Fruit fly (Drosophila melanogaster): ENCODE results near the gene CG4073.

CG4073 gene

DNA sequence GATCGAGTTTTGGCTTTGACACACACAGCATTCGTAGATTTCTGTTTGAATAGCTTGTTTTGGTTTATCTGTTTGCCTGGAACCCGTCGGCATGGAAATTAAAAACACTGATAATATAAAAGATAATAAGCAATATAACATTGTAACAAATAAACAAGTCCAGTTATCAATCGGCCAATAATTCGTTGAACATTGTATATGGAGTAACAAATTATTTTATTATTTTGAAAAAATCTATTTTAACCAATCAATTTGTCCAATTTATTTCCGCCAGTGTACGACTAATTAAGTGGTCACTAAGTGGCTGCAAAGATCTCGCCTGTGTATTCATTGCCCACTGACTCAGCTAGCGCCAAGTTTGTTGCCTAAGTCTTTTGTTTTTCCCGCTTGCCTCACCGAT is 25.8 kb upstream of the CG4073 start (continued):
- TF ChIP-seq CG15269 (tag; optimal IDR thresholded peaks at IDR 0.05) (peak; percentile 65), lbe (GFP tag; optimal IDR thresholded peaks at IDR 0.05) (no peak), CG1602 (GFP tag; optimal IDR thresholded peaks at IDR 0.05) (no peak), CG11695 (GFP tag; IDR thresholded peaks at IDR 0.05) (peak; percentile 62; the same call in 1 of the 3 replicates), slbo (GFP tag; IDR thresholded peaks at IDR 0.05) (peak; percentile 81), dm (GFP tag; optimal IDR thresholded peaks at IDR 0.05) (no peak), CG3726 (GFP tag; IDR thresholded peaks at IDR 0.05) (no peak), CG12659 (GFP tag; optimal IDR thresholded peaks at IDR 0.05) (peak; percentile 34), CG4854 (GFP tag; optimal IDR thresholded peaks at IDR 0.05) (peak; percentile 27), PHDP (tag; optimal IDR thresholded peaks at IDR 0.05) (peak; percentile 60), tio (GFP tag; optimal IDR thresholded peaks at IDR 0.05) (peak; percentile 21), Asciz (GFP tag; optimal IDR thresholded peaks at IDR 0.05) (no peak), CG8290 (GFP tag; optimal IDR thresholded peaks at IDR 0.05) (no peak), CG8290 (tag; optimal IDR thresholded peaks at IDR 0.05) (peak in 1 of 2 experiments; percentile 43), seq (GFP tag; IDR thresholded peaks at IDR 0.05) (no peak), sna (GFP tag; IDR thresholded peaks at IDR 0.05; ENCODE audit: partially characterized antibody) (no peak), CG6689 (GFP tag; IDR thresholded peaks at IDR 0.05) (peak; percentile 59), sd (tag; optimal IDR thresholded peaks at IDR 0.05) (peak; percentile 31), so (GFP tag; IDR thresholded peaks at IDR 0.05) (peak; percentile 18; the same call in 1 of the 3 replicates), Bteb2 (GFP tag; optimal IDR thresholded peaks at IDR 0.05) (peak; percentile 56), Blimp-1 (GFP tag; optimal IDR thresholded peaks at IDR 0.05) (peak; percentile 56), ind (GFP tag; optimal IDR thresholded peaks at IDR 0.05) (peak; percentile 34), CG10979 (tag; optimal IDR thresholded peaks at IDR 0.05) (peak; percentile 33), dpn (GFP tag; optimal IDR thresholded peaks at IDR 0.05) (peak; percentile 17 to 28), insv (GFP tag; optimal IDR thresholded peaks at IDR 0.05) (no peak), CG34422 (GFP tag; IDR thresholded peaks at IDR 0.05) (0 out of 3 replicates have a peak, but pooled peaks have one; percentile 27), croc (GFP tag; conservative IDR thresholded peaks at IDR 0.05) (peak; percentile 16; the same call in 1 of the 3 replicates), ci (GFP tag; IDR thresholded peaks at IDR 0.05) (no peak), Dek (tag; optimal IDR thresholded peaks at IDR 0.05) (peak; percentile 30), scrt (GFP tag; optimal IDR thresholded peaks at IDR 0.05) (peak; percentile 52), E2f1 (GFP tag; IDR thresholded peaks at IDR 0.05) (0 out of 2 replicates have a peak, but pooled peaks have one; percentile 28), CG30403 (GFP tag; optimal IDR thresholded peaks at IDR 0.05) (peak; percentile 44), Xbp1 (GFP tag; optimal IDR thresholded peaks at IDR 0.05) (peak; percentile 22), CG7839 (tag; optimal IDR thresholded peaks at IDR 0.05) (peak; percentile 68), CG9215 (GFP tag; IDR thresholded peaks at IDR 0.05) (peak; percentile 55), unpg (GFP tag; optimal IDR thresholded peaks at IDR 0.05) (peak; percentile 62), gsb (GFP tag; IDR thresholded peaks at IDR 0.05) (peak; percentile 45), zfh1 (GFP tag; IDR thresholded peaks at IDR 0.05) (0 out of 3 replicates have a peak, but pooled peaks have one; percentile 19), CG17829 (tag; optimal IDR thresholded peaks at IDR 0.05) (peak; percentile 40), Taf1 (GFP tag; IDR thresholded peaks at IDR 0.05) (peak; percentile 53), bab2 (GFP tag; optimal IDR thresholded peaks at IDR 0.05) (peak; percentile 4), CG4730 (GFP tag; IDR thresholded peaks at IDR 0.05) (peak; percentile 40; the same call in 1 of the 2 replicates), CG14710 (tag; optimal IDR thresholded peaks at IDR 0.05) (peak; percentile 6), CG12071 (GFP tag; optimal IDR thresholded peaks at IDR 0.05) (peak; percentile 10), CG8281 (tag; optimal IDR thresholded peaks at IDR 0.05) (peak; percentile 14), CG2202 (tag; optimal IDR thresholded peaks at IDR 0.05) (no peak), esg (GFP tag; conservative IDR thresholded peaks at IDR 0.05) (peak; percentile 35; the same call in 1 of the 2 replicates), CG7556 (GFP tag; optimal IDR thresholded peaks at IDR 0.05) (peak; percentile 37), NfI (GFP tag; optimal IDR thresholded peaks at IDR 0.05) (peak; percentile 26), CHES-1-like (GFP tag; optimal IDR thresholded peaks at IDR 0.05) (no peak), Oaz (GFP tag; IDR thresholded peaks at IDR 0.05) (0 out of 2 replicates have a peak, but pooled peaks have one; percentile 27)
